Worm (Caenorhabditis elegans) whole organism, mixed stage, embryonic: ENCODE data around the gene M03C11.3.

Source experiments
- M03D4.4 ChIP-seq: sonication (generic microtip); optimal IDR thresholded peaks from 2 replicates; lab custom pipeline; 2017; ENCODE audit warnings: mild to moderate bottlenecking, missing genetic modification characterization, missing compliant biosample characterization
- bed-3 ChIP-seq: fragments of 200-800 bp; sonication (Bioruptor generic); optimal IDR thresholded peaks from 3 replicates; lab custom pipeline; 2018; ENCODE audit warnings: mild to moderate bottlenecking, missing genetic modification characterization, moderate library complexity, missing compliant biosample characterization
- blmp-1 ChIP-seq: fragments of 150-350 bp; optimal IDR thresholded peaks from 2 replicates; lab custom pipeline; 2014; ENCODE audit warnings: missing biosample characterization, missing genetic modification characterization
- ceh-39 ChIP-seq: fragments of 150-350 bp; optimal IDR thresholded peaks from 2 replicates; lab custom pipeline; 2014; ENCODE audit warnings: missing biosample characterization, missing genetic modification characterization
- ceh-43 ChIP-seq: fragments of 200-800 bp; sonication (Bioruptor generic); optimal IDR thresholded peaks from 2 replicates; lab custom pipeline; 2018; ENCODE audit warnings: mild to moderate bottlenecking, missing genetic modification characterization, moderate library complexity, missing compliant biosample characterization
- ceh-83 ChIP-seq: fragments of 200-800 bp; sonication (Bioruptor generic); optimal IDR thresholded peaks from 2 replicates; lab custom pipeline; 2018; ENCODE audit warnings: mild to moderate bottlenecking, missing genetic modification characterization, missing compliant biosample characterization
- ces-1 ChIP-seq: fragments of 150-350 bp; optimal IDR thresholded peaks from 2 replicates; lab custom pipeline; 2014; ENCODE audit warnings: missing biosample characterization, missing genetic modification reagents, missing genetic modification characterization
- cnd-1 ChIP-seq: fragments of 200-800 bp; sonication (Bioruptor generic); optimal IDR thresholded peaks from 2 replicates; lab custom pipeline; 2018; ENCODE audit warnings: mild to moderate bottlenecking, missing genetic modification characterization, missing compliant biosample characterization
- drap-1 ChIP-seq: fragments of 200-800 bp; sonication (Bioruptor generic); optimal IDR thresholded peaks from 3 replicates; lab custom pipeline; 2018; ENCODE audit warnings: mild to moderate bottlenecking, missing genetic modification characterization, missing compliant biosample characterization
- flh-1 ChIP-seq: fragments of 200-800 bp; sonication (Bioruptor generic); optimal IDR thresholded peaks from 2 replicates; lab custom pipeline; 2018; ENCODE audit warnings: mild to moderate bottlenecking, missing genetic modification characterization, moderate library complexity, missing compliant biosample characterization
- ham-2 ChIP-seq: fragments of 200-800 bp; sonication (Bioruptor generic); optimal IDR thresholded peaks from 2 replicates; lab custom pipeline; 2018; ENCODE audit warnings: mild to moderate bottlenecking, missing genetic modification characterization, missing compliant biosample characterization
- lin-13 ChIP-seq: fragments of 150-350 bp; optimal IDR thresholded peaks from 2 replicates; lab custom pipeline; 2014; ENCODE audit warnings: missing biosample characterization, missing genetic modification characterization
- lin-32 ChIP-seq: fragments of 200-800 bp; sonication (Bioruptor generic); optimal IDR thresholded peaks from 2 replicates; lab custom pipeline; 2018; ENCODE audit warnings: mild to moderate bottlenecking, missing genetic modification characterization, missing compliant biosample characterization
- lsy-2 ChIP-seq: fragments of 150-350 bp; optimal IDR thresholded peaks from 2 replicates; lab custom pipeline; 2014; ENCODE audit warnings: missing biosample characterization, missing genetic modification characterization
- mab-5 ChIP-seq: fragments of 150-350 bp; optimal IDR thresholded peaks from 2 replicates; lab custom pipeline; 2014; ENCODE audit warnings: missing biosample characterization, missing genetic modification characterization
- mls-2 ChIP-seq: sonication (generic microtip); optimal IDR thresholded peaks from 2 replicates; lab custom pipeline; 2016; ENCODE audit warnings: mild to moderate bottlenecking, missing genetic modification characterization, moderate library complexity, missing compliant biosample characterization
- nhr-12 ChIP-seq: fragments of 150-350 bp; optimal IDR thresholded peaks from 2 replicates; lab custom pipeline; 2014; ENCODE audit warnings: missing biosample characterization, missing genetic modification characterization
- nhr-2 ChIP-seq: fragments of 150-350 bp; optimal IDR thresholded peaks from 2 replicates; lab custom pipeline; 2014; ENCODE audit warnings: missing biosample characterization, missing genetic modification characterization
- nhr-237 ChIP-seq: fragments of 150-350 bp; optimal IDR thresholded peaks from 2 replicates; lab custom pipeline; 2014; ENCODE audit warnings: missing biosample characterization, missing genetic modification characterization
- nhr-28 ChIP-seq: fragments of 150-350 bp; optimal IDR thresholded peaks from 2 replicates; lab custom pipeline; 2014; ENCODE audit warnings: missing biosample characterization, missing genetic modification characterization
- pha-4 ChIP-seq: fragments of 150-350 bp; optimal IDR thresholded peaks from 2 replicates; lab custom pipeline; 2018; ENCODE audit warnings: missing biosample characterization, missing genetic modification reagents, missing genetic modification characterization
- sem-2 ChIP-seq: fragments of 200-800 bp; sonication (Bioruptor generic); optimal IDR thresholded peaks from 2 replicates; lab custom pipeline; 2018; ENCODE audit warnings: mild to moderate bottlenecking, missing genetic modification characterization, missing compliant biosample characterization
- snpc-4 ChIP-seq: fragments of 150-350 bp; optimal IDR thresholded peaks from 2 replicates; lab custom pipeline; 2014; ENCODE audit warnings: missing biosample characterization, missing genetic modification characterization
- sptf-1 ChIP-seq: sonication (generic microtip); optimal IDR thresholded peaks from 2 replicates; lab custom pipeline; 2017; ENCODE audit warnings: mild to moderate bottlenecking, missing genetic modification characterization, moderate library complexity, missing compliant biosample characterization
- tbx-8 ChIP-seq: fragments of 200-800 bp; sonication (Bioruptor generic); optimal IDR thresholded peaks from 2 replicates; lab custom pipeline; 2018; ENCODE audit warnings: mild to moderate bottlenecking, missing genetic modification characterization, moderate library complexity, missing compliant biosample characterization
- unc-120 ChIP-seq: sonication (generic microtip); optimal IDR thresholded peaks from 2 replicates; lab custom pipeline; 2017; ENCODE audit warnings: missing genetic modification characterization, missing compliant biosample characterization; ENCODE audit not compliant: poor library complexity, severe bottlenecking
- unc-39 ChIP-seq: fragments of 150-350 bp; optimal IDR thresholded peaks from 2 replicates; lab custom pipeline; 2014; ENCODE audit warnings: missing biosample characterization, missing genetic modification characterization
- unc-62 ChIP-seq: fragments of 150-350 bp; optimal IDR thresholded peaks from 2 replicates; lab custom pipeline; 2014; ENCODE audit warnings: missing biosample characterization, missing genetic modification reagents, missing genetic modification characterization
- zip-8 ChIP-seq: fragments of 150-350 bp; optimal IDR thresholded peaks from 2 replicates; lab custom pipeline; 2014; ENCODE audit warnings: missing biosample characterization, missing genetic modification characterization
- ztf-11 ChIP-seq: fragments of 150-350 bp; optimal IDR thresholded peaks from 2 replicates; lab custom pipeline; 2014; ENCODE audit warnings: missing biosample characterization, missing genetic modification characterization

The M03C11.3 gene

ce11 chrIII:10380640-10381039 lies 24.2 kb upstream of the M03C11.3 start:
- TF ChIP-seq mls-2 (no peak), pha-4 (tag; lab: Kevin White, UChicago) (no peak), unc-120 (tag; lab: Kevin White, UChicago) (peak; percentile 8), nhr-237 (tag; lab: Kevin White, UChicago) (peak; percentile 0), ces-1 (GFP tag; lab: Kevin White, UChicago) (peak; percentile 57)

- TF ChIP-seq ces-1 (GFP tag; lab: Kevin White, UChicago) (no peak), mab-5 (tag; lab: Kevin White, UChicago) (no peak), drap-1 (no peak), unc-62 (GFP tag; lab: Kevin White, UChicago) (no peak), flh-1 (no peak), cnd-1 (tag; lab: Kevin White, UChicago) (no peak), mls-2 (no peak), ztf-11 (no peak), pha-4 (tag; lab: Kevin White, UChicago) (no peak), zip-8 (no peak), lsy-2 (tag; lab: Kevin White, UChicago) (no peak), nhr-28 (no peak), sptf-1 (tag; lab: Kevin White, UChicago) (no peak), nhr-2 (tag; lab: Kevin White, UChicago) (no peak), sem-2 (GFP tag; lab: Kevin White, UChicago) (no peak), lin-13 (tag; lab: Kevin White, UChicago) (no peak), nhr-12 (tag; lab: Kevin White, UChicago) (no peak), lin-32 (GFP tag; lab: Kevin White, UChicago) (no peak), unc-39 (tag; lab: Kevin White, UChicago) (no peak), ceh-83 (GFP tag; lab: Kevin White, UChicago) (no peak)
- TF ChIP-seq, all 35 proteins: peak for 0
These were observed 23.4 kb upstream of the M03C11.3 start, which contains the start of gene C38H2.2 for ce11 chrIII:10381473-10381872. Gene C38H2.2, plus strand, starts transcription at chrIII:10381773.

ce11 chrIII:10383804-10384203 lies 21.1 kb upstream of the M03C11.3 start:
- TF ChIP-seq snpc-4 (tag; lab: Kevin White, UChicago) (no peak), pha-4 (tag; lab: Kevin White, UChicago) (no peak)

ce11 chrIII:10386476-10386875 lies 18.4 kb upstream of the M03C11.3 start, which contains the start of gene C38H2.3:
Gene C38H2.3, minus strand, starts transcription at chrIII:10386576.
- TF ChIP-seq lsy-2 (tag; lab: Kevin White, UChicago) (no peak), ceh-43 (no peak), ceh-39 (tag; lab: Kevin White, UChicago) (no peak), nhr-2 (tag; lab: Kevin White, UChicago) (no peak), bed-3 (no peak), ztf-11 (no peak), M03D4.4 (no peak), ham-2 (no peak), sem-2 (GFP tag; lab: Kevin White, UChicago) (no peak), sptf-1 (tag; lab: Kevin White, UChicago) (no peak), tbx-8 (GFP tag; lab: Kevin White, UChicago) (no peak), flh-1 (no peak), pha-4 (tag; lab: Kevin White, UChicago) (no peak), drap-1 (no peak), zip-8 (no peak), cnd-1 (tag; lab: Kevin White, UChicago) (no peak)

ce11 chrIII:10389608-10390007 lies 15.3 kb upstream of the M03C11.3 start:
- peak; percentile 18 for TF ChIP-seq ces-1 (GFP tag; lab: Kevin White, UChicago)
- TF ChIP-seq snpc-4 (tag; lab: Kevin White, UChicago) = no peak

ce11 chrIII:10391628-10392027 lies 13.2 kb upstream of the M03C11.3 start, which contains the start of gene M03C11.9:
Gene M03C11.9, minus strand, starts transcription at chrIII:10391728.
- TF ChIP-seq tbx-8 (GFP tag; lab: Kevin White, UChicago) (no peak), ceh-39 (tag; lab: Kevin White, UChicago) (no peak), bed-3 (no peak), unc-39 (tag; lab: Kevin White, UChicago) (no peak), mab-5 (tag; lab: Kevin White, UChicago) (no peak), unc-120 (tag; lab: Kevin White, UChicago) (no peak), ceh-83 (GFP tag; lab: Kevin White, UChicago) (no peak), ces-1 (GFP tag; lab: Kevin White, UChicago) (no peak), nhr-2 (tag; lab: Kevin White, UChicago) (no peak), blmp-1 (tag; lab: Kevin White, UChicago) (no peak), ceh-43 (no peak), pha-4 (tag; lab: Kevin White, UChicago) (no peak), lin-13 (tag; lab: Kevin White, UChicago) (no peak), unc-62 (GFP tag; lab: Kevin White, UChicago) (no peak)
